Worm (Caenorhabditis elegans): ENCODE measurements around the gene shpk-1.

- TF ChIP-seq mab-5 (tag; optimal IDR thresholded peaks at IDR 0.05) (no peak), elt-3 (tag; optimal IDR thresholded peaks at IDR 0.05) (no peak), blmp-1 (tag; optimal IDR thresholded peaks at IDR 0.05) (no peak), pha-4 (tag; optimal IDR thresholded peaks at IDR 0.05) (no peak), sem-2 (GFP tag; optimal IDR thresholded peaks at IDR 0.05) (no peak)
Measured at ce11 chrIII:13625650-13626430, 18.0 kb downstream of the shpk-1 start.
